Fruit fly (Drosophila melanogaster) whole organism, prepupa: Measurements from ENCODE around the gene Rab40.

Experiments used
- CG10631 ChIP-seq: fragments of 200-800 bp; sonication (Bioruptor generic); optimal IDR thresholded peaks from 2 replicates; lab custom pipeline; 2016; ENCODE audit warnings: missing biosample characterization, missing genetic modification characterization
- CG10669 ChIP-seq: fragments of 200-800 bp; sonication (Bioruptor generic); optimal IDR thresholded peaks from 3 replicates; lab custom pipeline; 2018; ENCODE audit warnings: missing biosample characterization, mild to moderate bottlenecking, missing genetic modification characterization, moderate library complexity
- CG11294 ChIP-seq: fragments of 200-800 bp; sonication (Bioruptor generic); IDR thresholded peaks from 2 replicates; pipeline ENCODE4 v1.3.6; 2022; ENCODE audit warnings: missing biosample characterization, missing genetic modification characterization
- CG11762 ChIP-seq: fragments of 200-800 bp; sonication (Bioruptor generic); optimal IDR thresholded peaks from 3 replicates; lab custom pipeline; 2016; ENCODE audit warnings: missing biosample characterization, missing genetic modification characterization; ENCODE audit not compliant: insufficient read depth
- CG11902 ChIP-seq: fragments of 200-800 bp; sonication (Bioruptor generic); optimal IDR thresholded peaks from 3 replicates; lab custom pipeline; 2016; ENCODE audit warnings: missing biosample characterization, missing genetic modification characterization
- CG15336 ChIP-seq: fragments of 200-800 bp; sonication (Bioruptor generic); IDR thresholded peaks from 2 replicates; pipeline ENCODE4 v1.3.6; 2022; ENCODE audit warnings: missing biosample characterization, missing genetic modification characterization
- CG1621 ChIP-seq: fragments of 200-800 bp; sonication (Bioruptor generic); optimal IDR thresholded peaks from 3 replicates; lab custom pipeline; 2018; ENCODE audit warnings: missing biosample characterization, mild to moderate bottlenecking, missing genetic modification characterization
- CG16779 ChIP-seq: fragments of 200-800 bp; sonication (Bioruptor generic); optimal IDR thresholded peaks from 3 replicates; lab custom pipeline; 2017; ENCODE audit warnings: missing biosample characterization, mild to moderate bottlenecking, missing genetic modification characterization
- CG3032 ChIP-seq: fragments of 200-800 bp; optimal IDR thresholded peaks from 2 replicates; lab custom pipeline; 2019; ENCODE audit warnings: missing biosample characterization, mild to moderate bottlenecking, missing genetic modification characterization, moderate library complexity
- CG31627 ChIP-seq: fragments of 200-800 bp; sonication (Bioruptor generic); optimal IDR thresholded peaks from 3 replicates; lab custom pipeline; 2016; ENCODE audit warnings: missing biosample characterization, missing genetic modification characterization
- CG32006 ChIP-seq: fragments of 200-800 bp; sonication (Bioruptor generic); optimal IDR thresholded peaks from 3 replicates; lab custom pipeline; 2017; ENCODE audit warnings: missing biosample characterization, mild to moderate bottlenecking, missing genetic modification characterization
- CG34406 ChIP-seq: fragments of 200-800 bp; sonication (Bioruptor generic); optimal IDR thresholded peaks from 3 replicates; lab custom pipeline; 2016; ENCODE audit warnings: missing biosample characterization, missing genetic modification characterization
- CG3919 ChIP-seq: fragments of 200-800 bp; sonication (Bioruptor generic); optimal IDR thresholded peaks from 3 replicates; lab custom pipeline; 2016; ENCODE audit warnings: missing biosample characterization, missing genetic modification characterization
- CG6163 ChIP-seq: fragments of 200-800 bp; sonication (Bioruptor generic); IDR thresholded peaks from 3 replicates; pipeline ENCODE4 v1.3.6; 2022; ENCODE audit warnings: missing biosample characterization, missing genetic modification characterization
- CG6276 ChIP-seq: fragments of 200-800 bp; sonication (Bioruptor generic); optimal IDR thresholded peaks from 2 replicates; lab custom pipeline; 2017; ENCODE audit warnings: missing biosample characterization, mild to moderate bottlenecking, missing genetic modification characterization
- CG6792 ChIP-seq: fragments of 200-800 bp; sonication (Bioruptor generic); optimal IDR thresholded peaks from 3 replicates; lab custom pipeline; 2016; ENCODE audit warnings: missing biosample characterization, missing genetic modification characterization
- CG6854 ChIP-seq: fragments of 200-800 bp; sonication (Bioruptor generic); optimal IDR thresholded peaks from 2 replicates; lab custom pipeline; 2017; ENCODE audit warnings: missing biosample characterization, mild to moderate bottlenecking, missing genetic modification characterization
- CG8119 ChIP-seq: fragments of 200-800 bp; sonication (Bioruptor generic); IDR thresholded peaks from 3 replicates; pipeline ENCODE4 v1.3.6; 2022; ENCODE audit warnings: missing biosample characterization, missing genetic modification characterization
- CG8632 ChIP-seq: fragments of 200-800 bp; sonication (Bioruptor generic); optimal IDR thresholded peaks from 3 replicates; lab custom pipeline; 2016; ENCODE audit warnings: missing biosample characterization, missing genetic modification characterization
- CG9139 ChIP-seq: fragments of 200-800 bp; sonication (Bioruptor generic); optimal IDR thresholded peaks from 3 replicates; lab custom pipeline; 2017; ENCODE audit warnings: missing biosample characterization, mild to moderate bottlenecking, missing genetic modification characterization
- Eip75B ChIP-seq: fragments of 200-800 bp; sonication (Bioruptor generic); optimal IDR thresholded peaks from 3 replicates; lab custom pipeline; 2016; ENCODE audit warnings: missing biosample characterization, missing genetic modification characterization
- Eip78C ChIP-seq: fragments of 200-800 bp; sonication (Bioruptor generic); peaks from one replicate; lab custom pipeline; 2016; ENCODE audit warnings: missing biosample characterization, missing genetic modification characterization
- Eip93F ChIP-seq: fragments of 200-800 bp; sonication (Bioruptor generic); optimal IDR thresholded peaks from 2 replicates; lab custom pipeline; 2016; ENCODE audit warnings: missing biosample characterization, mild to moderate bottlenecking, missing genetic modification characterization
- Ets21C ChIP-seq: fragments of 200-800 bp; sonication (Bioruptor generic); optimal IDR thresholded peaks from 3 replicates; lab custom pipeline; 2016; ENCODE audit warnings: missing biosample characterization, missing genetic modification characterization
- Ets96B ChIP-seq: fragments of 200-800 bp; optimal IDR thresholded peaks from 2 replicates; lab custom pipeline; 2019; ENCODE audit warnings: missing biosample characterization, mild to moderate bottlenecking, missing genetic modification characterization, moderate library complexity
- Gug ChIP-seq: fragments of 200-800 bp; sonication (Bioruptor generic); IDR thresholded peaks from 2 replicates; pipeline ENCODE4 v1.3.6; 2022; ENCODE audit warnings: missing biosample characterization, missing genetic modification characterization
- Hr38 ChIP-seq: sonication (Bioruptor generic); optimal IDR thresholded peaks from 2 replicates; lab custom pipeline; 2016; ENCODE audit warnings: missing biosample characterization, missing genetic modification characterization
- Hr39 ChIP-seq: fragments of 200-800 bp; sonication (Bioruptor generic); optimal IDR thresholded peaks from 2 replicates; lab custom pipeline; 2016; ENCODE audit warnings: missing biosample characterization, missing genetic modification characterization
- Hr4 ChIP-seq: fragments of 200-800 bp; sonication (Bioruptor generic); optimal IDR thresholded peaks from 3 replicates; lab custom pipeline; 2016; ENCODE audit warnings: missing biosample characterization, missing genetic modification characterization
- Lpt ChIP-seq: fragments of 200-800 bp; sonication (Bioruptor generic); optimal IDR thresholded peaks from 3 replicates; lab custom pipeline; 2016; ENCODE audit warnings: missing biosample characterization, missing genetic modification characterization
- Met ChIP-seq: fragments of 200-800 bp; sonication (Bioruptor generic); optimal IDR thresholded peaks from 3 replicates; lab custom pipeline; 2016; ENCODE audit warnings: missing biosample characterization, missing genetic modification characterization
- OdsH ChIP-seq: fragments of 200-800 bp; sonication (Bioruptor generic); optimal IDR thresholded peaks from 3 replicates; lab custom pipeline; 2016; ENCODE audit warnings: missing biosample characterization, missing genetic modification characterization
- Smox ChIP-seq: fragments of 200-800 bp; sonication (Bioruptor generic); optimal IDR thresholded peaks from 3 replicates; lab custom pipeline; 2016; ENCODE audit warnings: missing biosample characterization, missing genetic modification characterization
- Sox102F ChIP-seq: fragments of 200-800 bp; sonication (Bioruptor generic); optimal IDR thresholded peaks from 2 replicates; lab custom pipeline; 2016; ENCODE audit warnings: missing biosample characterization, mild to moderate bottlenecking, missing genetic modification characterization
- Sox14 ChIP-seq: fragments of 200-800 bp; sonication (Bioruptor generic); optimal IDR thresholded peaks from 3 replicates; lab custom pipeline; 2016; ENCODE audit warnings: missing biosample characterization, missing genetic modification characterization
- Sox15 ChIP-seq: fragments of 200-800 bp; sonication (Bioruptor generic); optimal IDR thresholded peaks from 3 replicates; lab custom pipeline; 2016; ENCODE audit warnings: missing biosample characterization, missing genetic modification characterization
- achi ChIP-seq: fragments of 200-800 bp; sonication (Bioruptor generic); optimal IDR thresholded peaks from 3 replicates; lab custom pipeline; 2016; ENCODE audit warnings: missing biosample characterization, missing genetic modification characterization
- dac ChIP-seq: fragments of 200-800 bp; sonication (Bioruptor generic); optimal IDR thresholded peaks from 2 replicates; lab custom pipeline; 2017; ENCODE audit warnings: missing biosample characterization, mild to moderate bottlenecking, missing genetic modification characterization
- dsx ChIP-seq: fragments of 200-800 bp; optimal IDR thresholded peaks from 3 replicates; lab custom pipeline; 2019; ENCODE audit warnings: missing biosample characterization, mild to moderate bottlenecking, missing genetic modification characterization, moderate library complexity; ENCODE audit not compliant: poor library complexity, severe bottlenecking
- eg ChIP-seq: fragments of 200-800 bp; sonication (Bioruptor generic); IDR thresholded peaks from 3 replicates; pipeline ENCODE4 v1.3.6; 2022; ENCODE audit warnings: missing biosample characterization, missing genetic modification characterization
- esn ChIP-seq: fragments of 200-800 bp; sonication (Bioruptor generic); optimal IDR thresholded peaks from 2 replicates; lab custom pipeline; 2016; ENCODE audit warnings: missing biosample characterization, mild to moderate bottlenecking, missing genetic modification characterization, moderate library complexity
- fd59A ChIP-seq: fragments of 200-800 bp; sonication (Bioruptor generic); optimal IDR thresholded peaks from 2 replicates; lab custom pipeline; 2017; ENCODE audit warnings: missing biosample characterization, mild to moderate bottlenecking, missing genetic modification characterization, missing genetic modification reagents
- fkh ChIP-seq: fragments of 200-800 bp; sonication (Bioruptor generic); optimal IDR thresholded peaks from 3 replicates; lab custom pipeline; 2017; ENCODE audit warnings: missing biosample characterization, mild to moderate bottlenecking, missing genetic modification characterization, moderate library complexity
- lz ChIP-seq: fragments of 200-800 bp; sonication (Bioruptor generic); optimal IDR thresholded peaks from 3 replicates; lab custom pipeline; 2016; ENCODE audit warnings: missing biosample characterization, missing genetic modification characterization
- net ChIP-seq: fragments of 200-800 bp; sonication (Bioruptor generic); optimal IDR thresholded peaks from 3 replicates; lab custom pipeline; 2016; ENCODE audit warnings: missing biosample characterization, missing genetic modification characterization
- pdm3 ChIP-seq: fragments of 200-800 bp; sonication (Bioruptor generic); optimal IDR thresholded peaks from 3 replicates; lab custom pipeline; 2016; ENCODE audit warnings: missing biosample characterization, missing genetic modification characterization
- salr ChIP-seq, 2 experiments: fragments of 200-800 bp; sonication (Bioruptor generic); optimal IDR thresholded peaks; 3 replicates each; lab custom pipeline; 2016 to 2018; ENCODE audit warnings: missing biosample characterization in 2 of 2, missing genetic modification characterization in 2 of 2, mild to moderate bottlenecking in 1 of 2
- spab ChIP-seq: fragments of 200-800 bp; sonication (Bioruptor generic); optimal IDR thresholded peaks from 2 replicates; lab custom pipeline; 2017; ENCODE audit warnings: missing biosample characterization, mild to moderate bottlenecking, missing genetic modification characterization, missing genetic modification reagents
- ss ChIP-seq, 2 experiments: fragments of 200-800 bp; sonication (Bioruptor generic); optimal IDR thresholded peaks; 2 replicates in 1 of 2; 3 replicates in 1 of 2; lab custom pipeline; 2017 to 2018; ENCODE audit warnings: mild to moderate bottlenecking in 2 of 2, missing biosample characterization in 2 of 2, missing genetic modification characterization in 2 of 2, moderate library complexity in 1 of 2
- svp ChIP-seq: fragments of 200-800 bp; sonication (Bioruptor generic); peaks from one replicate; lab custom pipeline; 2016; ENCODE audit warnings: missing biosample characterization, missing genetic modification characterization
- topi ChIP-seq: fragments of 200-800 bp; sonication (Bioruptor generic); optimal IDR thresholded peaks from 3 replicates; lab custom pipeline; 2016; ENCODE audit warnings: missing biosample characterization, missing genetic modification characterization
- vri ChIP-seq: fragments of 200-800 bp; sonication (Bioruptor generic); optimal IDR thresholded peaks from 3 replicates; lab custom pipeline; 2016; ENCODE audit warnings: missing biosample characterization, mild to moderate bottlenecking, missing genetic modification characterization

Gene Rab40

dm6 chrX:12462936-12463558 lies at the start of gene Rab40, which contains the start of gene CG42258:
Rab40 (minus strand) TSS chrX:12463112.
CG42258 (plus strand) TSS chrX:12463528.
- peak; percentile 41 for TF ChIP-seq CG31627 (GFP tag; lab: Kevin White, UChicago)
- peak; percentile 56 for TF ChIP-seq CG3919 (GFP tag; lab: Kevin White, UChicago)
- peak; percentile 55 for TF ChIP-seq lz
- TF ChIP-seq vri: no peak
- TF ChIP-seq Gug (GFP tag; lab: Robert Waterston, UW): 0 out of 2 replicates have a peak, but pooled peaks have one; percentile 37
- no peak for TF ChIP-seq CG6854
- TF ChIP-seq CG11294 (GFP tag; lab: Robert Waterston, UW): no peak
- peak; percentile 48 for TF ChIP-seq Sox14 (GFP tag; lab: Kevin White, UChicago)
- TF ChIP-seq pdm3 (GFP tag; lab: Kevin White, UChicago): peak; percentile 59
- no peak for TF ChIP-seq CG10669 (GFP tag; lab: Kevin White, UChicago)
- TF ChIP-seq Ets21C (GFP tag; lab: Kevin White, UChicago): peak; percentile 17
- TF ChIP-seq svp (GFP tag; lab: Kevin White, UChicago): peak; percentile 74
- TF ChIP-seq CG34406 (GFP tag; lab: Kevin White, UChicago): peak; percentile 16
- TF ChIP-seq Met (GFP tag; lab: Kevin White, UChicago): peak; percentile 41
- TF ChIP-seq Eip93F (GFP tag; lab: Kevin White, UChicago): no peak
- peak; percentile 37 for TF ChIP-seq CG32006 (GFP tag; lab: Kevin White, UChicago)
- TF ChIP-seq CG6163 (GFP tag; lab: Robert Waterston, UW): peak; percentile 56
- TF ChIP-seq achi (GFP tag; lab: Kevin White, UChicago): no peak
- TF ChIP-seq Sox102F: peak; percentile 11
- no peak for TF ChIP-seq dac (GFP tag; lab: Kevin White, UChicago)
- TF ChIP-seq net: no peak
- TF ChIP-seq Hr4: peak; percentile 39
- TF ChIP-seq Eip78C (GFP tag; lab: Kevin White, UChicago): peak; percentile 73
- peak; percentile 8 for TF ChIP-seq CG3032 (tag; lab: Kevin White, UChicago)
- no peak for TF ChIP-seq fd59A (GFP tag; lab: Kevin White, UChicago)
- TF ChIP-seq ss (GFP tag; optimal IDR thresholded peaks at IDR 0.05; lab: Kevin White, UChicago): no peak
- no peak for TF ChIP-seq Lpt
- TF ChIP-seq Hr39: peak; percentile 30
- no peak for TF ChIP-seq fkh (GFP tag; lab: Kevin White, UChicago)
- TF ChIP-seq CG9139 (GFP tag; lab: Kevin White, UChicago): no peak
- no peak for TF ChIP-seq CG16779 (tag; lab: Kevin White, UChicago)
- TF ChIP-seq CG8119 (GFP tag; lab: Robert Waterston, UW): no peak
- no peak for TF ChIP-seq spab (GFP tag; lab: Kevin White, UChicago)
- peak; percentile 12 for TF ChIP-seq Sox15 (GFP tag; lab: Kevin White, UChicago)
- no peak for TF ChIP-seq Hr38 (GFP tag; lab: Kevin White, UChicago)
- TF ChIP-seq salr (GFP tag; optimal IDR thresholded peaks at IDR 0.05; lab: Kevin White, UChicago): peak in 1 of 2 experiments; percentile 32
- TF ChIP-seq topi (GFP tag; lab: Kevin White, UChicago): peak; percentile 46
- peak; percentile 55 for TF ChIP-seq eg (GFP tag; lab: Robert Waterston, UW)
- TF ChIP-seq CG11902: no peak
- no peak for TF ChIP-seq dsx (GFP tag; lab: Kevin White, UChicago)
- peak; percentile 34 for TF ChIP-seq CG8632 (GFP tag; lab: Kevin White, UChicago)
- TF ChIP-seq CG6792 (GFP tag; lab: Kevin White, UChicago): peak; percentile 21
- TF ChIP-seq Eip75B (GFP tag; lab: Kevin White, UChicago): peak; percentile 12
- TF ChIP-seq CG1621 (tag; lab: Kevin White, UChicago): no peak
- peak; percentile 21 for TF ChIP-seq OdsH (GFP tag; lab: Kevin White, UChicago)
- TF ChIP-seq Smox (GFP tag; lab: Kevin White, UChicago): peak; percentile 51
- TF ChIP-seq CG11762: no peak
- TF ChIP-seq CG15336 (GFP tag; lab: Robert Waterston, UW): no peak
- TF ChIP-seq esn (GFP tag; lab: Kevin White, UChicago): peak; percentile 57
- peak; percentile 66 for TF ChIP-seq CG10631 (GFP tag; lab: Kevin White, UChicago)
- no peak for TF ChIP-seq Ets96B (tag; lab: Kevin White, UChicago)
- no peak for TF ChIP-seq CG6276 (GFP tag; lab: Kevin White, UChicago)
